Worm (Caenorhabditis elegans): ENCODE data around the gene F01D5.1.

DNA sequence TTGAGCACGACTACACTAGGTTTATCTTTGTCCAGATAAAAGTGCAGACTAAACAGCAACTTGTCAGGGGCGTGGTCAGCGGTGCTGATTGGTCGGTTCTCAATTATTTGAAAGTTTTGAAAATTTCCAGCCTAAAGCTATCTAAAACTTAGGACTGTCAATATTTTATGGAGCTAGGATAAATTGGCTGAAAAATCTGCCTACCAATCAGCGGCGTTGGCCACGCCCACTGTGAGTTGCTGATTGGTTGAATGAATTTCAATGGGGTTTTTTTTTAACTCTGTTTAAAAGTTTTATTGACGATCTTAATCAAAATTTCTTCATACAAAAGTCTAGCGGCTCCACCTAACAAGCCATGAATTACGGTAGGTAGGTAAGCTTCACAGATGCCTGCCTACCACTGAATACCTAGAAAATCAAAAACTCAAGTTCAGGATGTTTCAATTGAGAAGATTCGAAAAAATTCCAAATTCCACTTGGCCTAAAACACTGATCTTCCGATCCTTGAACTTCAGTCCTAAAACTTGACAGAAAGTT lies 48.6 kb upstream of the F01D5.1 start:
- TF ChIP-seq ceh-9 (tag; optimal IDR thresholded peaks at IDR 0.05) (no peak), elt-3 (tag; optimal IDR thresholded peaks at IDR 0.05) (no peak), pha-4 (tag; optimal IDR thresholded peaks at IDR 0.05) (no peak), nhr-12 (tag; optimal IDR thresholded peaks at IDR 0.05) (no peak)

All from whole organism, L3 larva.